Fruit fly (Drosophila melanogaster) whole organism, embryonic: ENCODE measurements around the gene CG4960.

ENCODE experiments used
- Abd-B ChIP-seq: fragments of 200-800 bp; sonication (Bioruptor generic); optimal IDR thresholded peaks from 2 replicates; lab custom pipeline; 2018; ENCODE audit warnings: missing biosample characterization, mild to moderate bottlenecking, missing genetic modification characterization, moderate library complexity
- Ada2b ChIP-seq: fragments of 200-800 bp; sonication (Bioruptor generic); IDR thresholded peaks from 2 replicates; pipeline ENCODE4 v1.3.6; 2022; ENCODE audit warnings: missing biosample characterization, missing genetic modification characterization
- Antp ChIP-seq: fragments of 200-800 bp; sonication (Bioruptor generic); optimal IDR thresholded peaks from 3 replicates; lab custom pipeline; 2016; ENCODE audit warnings: missing biosample characterization, missing genetic modification characterization
- C15 ChIP-seq: fragments of 200-800 bp; sonication (Bioruptor generic); IDR thresholded peaks from 3 replicates; pipeline ENCODE4 v1.3.6; 2022; ENCODE audit warnings: missing biosample characterization, missing genetic modification characterization
- CG10209 ChIP-seq: fragments of 200-800 bp; sonication (Bioruptor generic); optimal IDR thresholded peaks from 3 replicates; lab custom pipeline; 2017; ENCODE audit warnings: missing biosample characterization, mild to moderate bottlenecking, missing genetic modification characterization, missing genetic modification reagents
- CG1024 ChIP-seq: fragments of 200-800 bp; sonication (Bioruptor generic); IDR thresholded peaks from 2 replicates; pipeline ENCODE4 v1.3.6; 2022; ENCODE audit warnings: missing biosample characterization, missing genetic modification characterization
- CG10565 ChIP-seq: fragments of 200-800 bp; sonication (Bioruptor generic); optimal IDR thresholded peaks from 3 replicates; lab custom pipeline; 2016; ENCODE audit warnings: missing biosample characterization, mild to moderate bottlenecking, missing genetic modification characterization
- CG11085 ChIP-seq: fragments of 200-800 bp; sonication (Bioruptor generic); IDR thresholded peaks from 2 replicates; pipeline ENCODE4 v1.3.6; 2022; ENCODE audit warnings: missing biosample characterization, missing genetic modification characterization
- CG12155 ChIP-seq: fragments of 200-800 bp; sonication (Bioruptor generic); optimal IDR thresholded peaks from 3 replicates; lab custom pipeline; 2016; ENCODE audit warnings: missing biosample characterization, missing genetic modification characterization
- CG12391 ChIP-seq: fragments of 200-800 bp; sonication (Bioruptor generic); optimal IDR thresholded peaks from 3 replicates; lab custom pipeline; 2018; ENCODE audit warnings: missing biosample characterization, mild to moderate bottlenecking, missing genetic modification characterization, moderate library complexity
- CG13123 ChIP-seq: fragments of 200-800 bp; sonication (Bioruptor generic); optimal IDR thresholded peaks from 2 replicates; lab custom pipeline; 2016; ENCODE audit warnings: missing biosample characterization, missing genetic modification characterization
- CG15073 ChIP-seq: fragments of 200-800 bp; sonication (Bioruptor generic); optimal IDR thresholded peaks from 2 replicates; lab custom pipeline; 2016; ENCODE audit warnings: missing biosample characterization, missing genetic modification characterization
- CG17385 ChIP-seq: fragments of 200-800 bp; sonication (Bioruptor generic); optimal IDR thresholded peaks from 3 replicates; lab custom pipeline; 2018; ENCODE audit warnings: missing biosample characterization, mild to moderate bottlenecking, missing genetic modification characterization
- CG2116 ChIP-seq: fragments of 200-800 bp; sonication (Bioruptor generic); optimal IDR thresholded peaks from 3 replicates; lab custom pipeline; 2018; ENCODE audit warnings: missing biosample characterization, mild to moderate bottlenecking, missing genetic modification characterization
- CG2875 ChIP-seq: fragments of 200-800 bp; sonication (Bioruptor generic); optimal IDR thresholded peaks from 2 replicates; lab custom pipeline; 2017; ENCODE audit warnings: missing biosample characterization, mild to moderate bottlenecking, missing genetic modification characterization, missing genetic modification reagents
- CG3065 ChIP-seq: fragments of 200-800 bp; sonication (Bioruptor generic); optimal IDR thresholded peaks from 2 replicates; lab custom pipeline; 2016; ENCODE audit warnings: missing biosample characterization, missing genetic modification characterization
- CG3163 ChIP-seq: fragments of 200-800 bp; sonication (Bioruptor generic); optimal IDR thresholded peaks from 3 replicates; lab custom pipeline; 2016; ENCODE audit warnings: missing biosample characterization, missing genetic modification characterization
- CG3726 ChIP-seq: fragments of 200-800 bp; sonication (Bioruptor generic); IDR thresholded peaks from 3 replicates; pipeline ENCODE4, ENCODE4 v1.3.6; 2022; ENCODE audit warnings: missing biosample characterization, missing genetic modification characterization
- CG42726 ChIP-seq: fragments of 200-800 bp; sonication (Bioruptor generic); IDR thresholded peaks from 2 replicates; pipeline ENCODE4 v1.3.6; 2022; ENCODE audit warnings: missing biosample characterization, missing genetic modification characterization; ENCODE audit not compliant: partially characterized antibody
- CG4820 ChIP-seq: fragments of 200-800 bp; sonication (Bioruptor generic); optimal IDR thresholded peaks from 3 replicates; lab custom pipeline; 2016; ENCODE audit warnings: missing biosample characterization, missing genetic modification characterization
- CHES-1-like ChIP-seq: fragments of 200-800 bp; sonication (Bioruptor generic); optimal IDR thresholded peaks from 2 replicates; lab custom pipeline; 2016; ENCODE audit warnings: missing biosample characterization, missing genetic modification characterization
- Deaf1 ChIP-seq: fragments of 200-800 bp; optimal IDR thresholded peaks from 3 replicates; lab custom pipeline; 2019; ENCODE audit warnings: missing biosample characterization, mild to moderate bottlenecking, missing genetic modification characterization, moderate library complexity
- Dip3 ChIP-seq: fragments of 200-800 bp; sonication (Bioruptor generic); optimal IDR thresholded peaks from 3 replicates; lab custom pipeline; 2016; ENCODE audit warnings: missing biosample characterization, missing genetic modification characterization
- Ets65A ChIP-seq: fragments of 200-800 bp; sonication (Bioruptor generic); peaks from one replicate; lab custom pipeline; 2016; ENCODE audit warnings: missing biosample characterization, missing genetic modification characterization
- Fer2 ChIP-seq: fragments of 200-800 bp; sonication (Bioruptor generic); optimal IDR thresholded peaks from 2 replicates; lab custom pipeline; 2018; ENCODE audit warnings: missing biosample characterization, mild to moderate bottlenecking, missing genetic modification characterization, moderate library complexity
- Hr3 ChIP-seq: fragments of 200-800 bp; sonication (Bioruptor generic); optimal IDR thresholded peaks from 3 replicates; lab custom pipeline; 2016; ENCODE audit warnings: missing biosample characterization, missing genetic modification characterization
- Kr ChIP-seq: fragments of 200-800 bp; sonication (Bioruptor generic); optimal IDR thresholded peaks from 2 replicates; lab custom pipeline; 2017; ENCODE audit warnings: missing biosample characterization, mild to moderate bottlenecking, missing genetic modification characterization
- NC2α ChIP-seq: fragments of 200-800 bp; sonication (Bioruptor generic); optimal IDR thresholded peaks from 2 replicates; lab custom pipeline; 2016; ENCODE audit warnings: missing biosample characterization, missing genetic modification characterization
- Neu2 ChIP-seq: fragments of 200-800 bp; sonication (Bioruptor generic); optimal IDR thresholded peaks from 3 replicates; lab custom pipeline; 2016; ENCODE audit warnings: missing biosample characterization, missing genetic modification characterization, borderline replicate concordance
- Nf-YC ChIP-seq: fragments of 200-800 bp; optimal IDR thresholded peaks from 3 replicates; lab custom pipeline; 2019; ENCODE audit warnings: missing biosample characterization, mild to moderate bottlenecking, missing genetic modification characterization, moderate library complexity
- Poxn ChIP-seq: fragments of 200-800 bp; sonication (Bioruptor generic); IDR thresholded peaks from 2 replicates; pipeline ENCODE4 v1.3.6; 2022; ENCODE audit warnings: missing biosample characterization, missing genetic modification characterization
- ato ChIP-seq: fragments of 200-800 bp; sonication (Bioruptor generic); IDR thresholded peaks from 2 replicates; pipeline ENCODE4 v1.3.6; 2022; ENCODE audit warnings: missing biosample characterization, missing genetic modification characterization; ENCODE audit not compliant: partially characterized antibody
- disco-r ChIP-seq: fragments of 200-800 bp; sonication (Bioruptor generic); optimal IDR thresholded peaks from 2 replicates; lab custom pipeline; 2016; ENCODE audit warnings: missing biosample characterization, missing genetic modification characterization
- gcm2 ChIP-seq: fragments of 200-800 bp; sonication (Bioruptor generic); optimal IDR thresholded peaks from 2 replicates; lab custom pipeline; 2016; ENCODE audit warnings: missing biosample characterization, missing genetic modification characterization
- gfzf ChIP-seq: fragments of 200-800 bp; sonication (Bioruptor generic); optimal IDR thresholded peaks from 2 replicates; lab custom pipeline; 2016; ENCODE audit warnings: missing biosample characterization, mild to moderate bottlenecking, missing genetic modification characterization, moderate library complexity
- grn ChIP-seq: fragments of 200-800 bp; sonication (Bioruptor generic); optimal IDR thresholded peaks from 3 replicates; lab custom pipeline; 2017; ENCODE audit warnings: missing biosample characterization, missing genetic modification characterization
- hb ChIP-seq: fragments of 200-800 bp; sonication (Bioruptor generic); IDR thresholded peaks from 3 replicates; pipeline ENCODE4 v1.3.6; 2022; ENCODE audit warnings: missing biosample characterization, missing genetic modification characterization; ENCODE audit not compliant: partially characterized antibody
- inv ChIP-seq: fragments of 200-800 bp; sonication (Bioruptor generic); IDR thresholded peaks from 2 replicates; pipeline ENCODE4 v1.3.6; 2022; ENCODE audit warnings: missing biosample characterization, missing genetic modification characterization; ENCODE audit not compliant: partially characterized antibody
- lmd ChIP-seq: fragments of 200-800 bp; sonication (Bioruptor generic); IDR thresholded peaks from 2 replicates; pipeline ENCODE4 v1.3.6; 2022; ENCODE audit warnings: missing biosample characterization, missing genetic modification characterization
- otp ChIP-seq: fragments of 200-800 bp; sonication (Bioruptor generic); IDR thresholded peaks from 3 replicates; pipeline ENCODE4, ENCODE4 v1.3.6; 2022; ENCODE audit warnings: missing biosample characterization, missing genetic modification characterization
- salm ChIP-seq: fragments of 200-800 bp; sonication (Bioruptor generic); optimal IDR thresholded peaks from 2 replicates; lab custom pipeline; 2018; ENCODE audit warnings: missing biosample characterization, mild to moderate bottlenecking, missing genetic modification characterization
- sc ChIP-seq, 3 experiments: fragments of >200 bp in 2 of 3; fragments of 200-800 bp in 1 of 3; sonication (Bioruptor generic) in 1 of 3; optimal IDR thresholded peaks; 2 replicates in 2 of 3; 3 replicates in 1 of 3; lab custom pipeline; 2017; ENCODE audit warnings: mild to moderate bottlenecking in 1 of 3, missing biosample characterization in 1 of 3, missing genetic modification characterization in 1 of 3, missing genetic modification reagents in 1 of 3
- shn ChIP-seq: fragments of 200-800 bp; sonication (Bioruptor generic); optimal IDR thresholded peaks from 3 replicates; lab custom pipeline; 2016; ENCODE audit warnings: missing biosample characterization, missing genetic modification characterization
- sima ChIP-seq: fragments of 200-800 bp; sonication (Bioruptor generic); optimal IDR thresholded peaks from 2 replicates; lab custom pipeline; 2016; ENCODE audit warnings: missing biosample characterization, missing genetic modification characterization
- tio ChIP-seq: fragments of 200-800 bp; sonication (Bioruptor generic); optimal IDR thresholded peaks from 2 replicates; lab custom pipeline; 2017; ENCODE audit warnings: missing biosample characterization, missing genetic modification characterization, inconsistent platforms
- trem ChIP-seq: fragments of 200-800 bp; optimal IDR thresholded peaks from 3 replicates; lab custom pipeline; 2019; ENCODE audit warnings: missing biosample characterization, mild to moderate bottlenecking, missing genetic modification characterization, moderate library complexity
- twi ChIP-seq: fragments of 200-800 bp; optimal IDR thresholded peaks from 2 replicates; lab custom pipeline; 2019; ENCODE audit warnings: missing biosample characterization, mild to moderate bottlenecking, missing genetic modification characterization, moderate library complexity
- tx ChIP-seq: fragments of 200-800 bp; sonication (Bioruptor generic); optimal IDR thresholded peaks from 2 replicates; lab custom pipeline; 2016; ENCODE audit warnings: missing biosample characterization, missing genetic modification characterization
- vvl ChIP-seq: fragments of 200-800 bp; sonication (Bioruptor generic); IDR thresholded peaks from 2 replicates; pipeline ENCODE4 v1.3.6; 2022; ENCODE audit warnings: missing biosample characterization, missing genetic modification characterization
- zen ChIP-seq: fragments of 200-800 bp; sonication (Bioruptor generic); optimal IDR thresholded peaks from 3 replicates; lab custom pipeline; 2018; ENCODE audit warnings: missing biosample characterization, mild to moderate bottlenecking, missing genetic modification characterization, moderate library complexity

Gene CG4960

DNA sequence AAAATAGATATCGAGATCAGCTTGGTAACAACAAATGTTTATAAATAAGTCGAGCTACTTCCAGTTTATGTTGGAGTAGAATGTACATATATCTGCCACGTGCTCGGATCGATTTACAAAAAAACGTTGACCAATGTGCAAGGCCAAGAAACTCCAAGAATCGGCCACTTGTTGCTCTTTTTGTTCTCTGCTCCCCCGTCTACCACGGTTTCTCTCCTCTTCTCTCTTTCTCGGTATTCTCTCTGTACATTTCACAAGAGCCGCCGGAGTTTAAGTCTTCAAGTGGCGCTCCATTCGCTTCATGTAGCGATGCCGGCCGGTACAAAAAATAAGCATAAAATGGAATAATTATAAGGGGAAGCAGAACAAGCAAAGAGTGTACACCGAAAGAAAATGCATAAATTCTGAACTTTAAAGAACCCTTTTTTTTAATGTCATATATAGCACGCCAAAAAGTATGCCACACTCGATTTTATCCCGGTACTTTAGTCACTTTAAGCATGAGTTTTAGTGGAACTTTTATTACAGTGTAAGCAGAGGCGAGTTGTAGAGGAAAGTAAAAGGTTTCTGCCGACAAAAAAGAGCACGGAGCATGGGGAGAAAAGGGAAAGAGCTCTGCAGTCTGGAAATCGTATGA is 49.2 kb downstream of the CG4960 start (continued):
- peak; percentile 82 for TF ChIP-seq tio
- peak; percentile 33 for TF ChIP-seq grn (GFP tag; lab: Kevin White, UChicago)
- TF ChIP-seq CG10565: peak; percentile 78
- TF ChIP-seq gfzf (GFP tag; lab: Kevin White, UChicago): no peak
- TF ChIP-seq disco-r (GFP tag; lab: Kevin White, UChicago): peak; percentile 87
- TF ChIP-seq CHES-1-like (GFP tag; lab: Kevin White, UChicago): peak; percentile 89
- peak; percentile 38 for TF ChIP-seq Nf-YC (tag; lab: Kevin White, UChicago)
- peak; percentile 91 for TF ChIP-seq lmd (GFP tag; lab: Robert Waterston, UW)
- TF ChIP-seq CG3163 (GFP tag; lab: Kevin White, UChicago): peak; percentile 92
- peak; percentile 78 for TF ChIP-seq gcm2
- TF ChIP-seq CG12155 (GFP tag; lab: Kevin White, UChicago): peak; percentile 85
- peak; percentile 99 for TF ChIP-seq Ets65A (GFP tag; lab: Kevin White, UChicago)
- peak; percentile 90 for TF ChIP-seq Abd-B
- TF ChIP-seq Dip3 (GFP tag; lab: Kevin White, UChicago): peak; percentile 87
- TF ChIP-seq Kr (GFP tag; lab: Kevin White, UChicago): no peak
- TF ChIP-seq ato (GFP tag; lab: Robert Waterston, UW): no peak
- TF ChIP-seq shn (GFP tag; lab: Kevin White, UChicago): peak; percentile 88
- TF ChIP-seq CG15073 (GFP tag; lab: Kevin White, UChicago): peak; percentile 76
- TF ChIP-seq otp (GFP tag; lab: Robert Waterston, UW): peak; percentile 94
- peak; percentile 85 for TF ChIP-seq zen
- peak; percentile 97 for TF ChIP-seq Antp
- TF ChIP-seq NC2α (GFP tag; lab: Kevin White, UChicago): peak; percentile 89
- peak; percentile 53; the same call in 1 of the 3 replicates for TF ChIP-seq C15 (GFP tag; lab: Robert Waterston, UW)
- TF ChIP-seq sc (optimal IDR thresholded peaks at IDR 0.05; lab: Kevin White, UChicago): no peak
- TF ChIP-seq sc (GFP tag; optimal IDR thresholded peaks at IDR 0.05; lab: Kevin White, UChicago): peak; percentile 95
- TF ChIP-seq sima (GFP tag; lab: Kevin White, UChicago): peak; percentile 76
- TF ChIP-seq CG17385 (GFP tag; lab: Kevin White, UChicago): peak; percentile 89
- TF ChIP-seq CG3726 (GFP tag; lab: Robert Waterston, UW): peak; percentile 90
- peak; percentile 92 for TF ChIP-seq Ada2b (GFP tag; lab: Robert Waterston, UW)
- peak; percentile 89 for TF ChIP-seq CG10209
- TF ChIP-seq Poxn (GFP tag; lab: Robert Waterston, UW): peak; percentile 61
- TF ChIP-seq twi (tag; lab: Kevin White, UChicago): peak; percentile 92
- peak; percentile 92 for TF ChIP-seq trem
- TF ChIP-seq CG2875: peak; percentile 92
- peak; percentile 32 for TF ChIP-seq Neu2 (GFP tag; lab: Kevin White, UChicago)
- TF ChIP-seq Deaf1 (tag; lab: Kevin White, UChicago): peak; percentile 81
- TF ChIP-seq CG11085: peak; percentile 72
- TF ChIP-seq CG1024 (GFP tag; lab: Robert Waterston, UW): peak; percentile 93
- TF ChIP-seq salm: peak; percentile 89
- TF ChIP-seq vvl (GFP tag; lab: Robert Waterston, UW): peak; percentile 97
- peak; percentile 44 for TF ChIP-seq Fer2 (tag; lab: Kevin White, UChicago)
- TF ChIP-seq CG13123: peak; percentile 82
- TF ChIP-seq Hr3 (GFP tag; lab: Kevin White, UChicago): peak; percentile 90
- peak; percentile 89 for TF ChIP-seq tx (GFP tag; lab: Kevin White, UChicago)
- TF ChIP-seq CG42726: no peak
- no peak for TF ChIP-seq hb (GFP tag; lab: Robert Waterston, UW)
- peak; percentile 84 for TF ChIP-seq CG3065 (GFP tag; lab: Kevin White, UChicago)
- TF ChIP-seq CG2116: peak; percentile 30
- peak; percentile 92 for TF ChIP-seq CG12391 (tag; lab: Kevin White, UChicago)
- no peak for TF ChIP-seq inv (GFP tag; lab: Robert Waterston, UW)
- TF ChIP-seq CG4820 (GFP tag; lab: Kevin White, UChicago): peak; percentile 95
